Worm (Caenorhabditis elegans): ENCODE results near the gene srw-33.

- TF ChIP-seq rnt-1 (tag; optimal IDR thresholded peaks at IDR 0.05) (no peak), hlh-6 (tag; optimal IDR thresholded peaks at IDR 0.05) (no peak)
These were observed 3.0 kb upstream of the srw-33 start for ce11 chrV:15454322-15454721.

Data from whole organism, late embryonic.